Worm (Caenorhabditis elegans): Measurements from ENCODE around the gene F40A3.2.

The F40A3.2 gene

ce11 chrV:7855382-7855994, 23.2 kb upstream of the F40A3.2 start, which contains the start of gene C37C3.2 (continued):
- TF ChIP-seq ceh-82 (tag; optimal IDR thresholded peaks at IDR 0.05) (no peak), Y75B8A.6 (GFP tag; IDR thresholded peaks at IDR 0.05) (no peak), rbr-2 (tag; optimal IDR thresholded peaks at IDR 0.05) (no peak), Y48G9A.11 (GFP tag; IDR thresholded peaks at IDR 0.05) (no peak), ama-1 (optimal IDR thresholded peaks at IDR 0.05) (no peak), arid-1 (GFP tag; conservative IDR thresholded peaks at IDR 0.05) (0 out of 2 replicates have a peak, but pooled peaks have one; percentile 15), set-16 (GFP tag; IDR thresholded peaks at IDR 0.05) (no peak), T20F7.1 (GFP tag; optimal IDR thresholded peaks at IDR 0.05) (peak; percentile 34), duxl-1 (tag; optimal IDR thresholded peaks at IDR 0.05; ENCODE audit: poor library complexity) (peak; percentile 19), lin-29 (GFP tag; IDR thresholded peaks at IDR 0.05) (no peak), T26A8.4 (GFP tag; IDR thresholded peaks at IDR 0.05) (no peak), ceh-32 (tag; optimal IDR thresholded peaks at IDR 0.05; ENCODE audit: poor library complexity) (no peak), daf-16 (GFP tag; optimal IDR thresholded peaks at IDR 0.05) (no peak), daf-16 (tag; optimal IDR thresholded peaks at IDR 0.05) (peak; percentile 8), ztf-7 (tag; optimal IDR thresholded peaks at IDR 0.05) (no peak), F49E8.2 (tag; optimal IDR thresholded peaks at IDR 0.05; ENCODE audit: borderline replicate concordance) (no peak), hif-1 (tag; optimal IDR thresholded peaks at IDR 0.05) (no peak), zip-11 (GFP tag; IDR thresholded peaks at IDR 0.05) (no peak), lim-7 (GFP tag; IDR thresholded peaks at IDR 0.05) (no peak), D1046.2 (GFP tag; IDR thresholded peaks at IDR 0.05) (no peak), dmd-9 (GFP tag; IDR thresholded peaks at IDR 0.05) (no peak), lir-3 (tag; optimal IDR thresholded peaks at IDR 0.05) (no peak), nhr-10 (tag; optimal IDR thresholded peaks at IDR 0.05) (no peak), lsy-2 (tag; optimal IDR thresholded peaks at IDR 0.05) (no peak), F26F4.8 (GFP tag; conservative IDR thresholded peaks at IDR 0.05) (no peak), zfp-2 (tag; optimal IDR thresholded peaks at IDR 0.05) (no peak), snpc-4 (tag; optimal IDR thresholded peaks at IDR 0.05) (no peak), F37D6.2 (tag; optimal IDR thresholded peaks at IDR 0.05) (no peak), lin-1 (GFP tag; IDR thresholded peaks at IDR 0.05) (no peak), F44E2.7 (GFP tag; IDR thresholded peaks at IDR 0.05) (0 out of 2 replicates have a peak, but pooled peaks have one; percentile 54), nhr-42 (GFP tag; IDR thresholded peaks at IDR 0.05) (no peak), zfp-3 (GFP tag; conservative IDR thresholded peaks at IDR 0.05) (no peak), daf-12 (tag; optimal IDR thresholded peaks at IDR 0.05) (no peak), spr-1 (tag; optimal IDR thresholded peaks at IDR 0.05) (peak; percentile 2), ztf-11 (tag; optimal IDR thresholded peaks at IDR 0.05) (no peak), hmg-1.1 (GFP tag; IDR thresholded peaks at IDR 0.05) (no peak), nhr-6 (tag; optimal IDR thresholded peaks at IDR 0.05) (no peak), dpl-1 (GFP tag; optimal IDR thresholded peaks at IDR 0.05) (no peak), ceh-62 (tag; optimal IDR thresholded peaks at IDR 0.05) (no peak), hlh-30 (tag; optimal IDR thresholded peaks at IDR 0.05; ENCODE audit: insufficient read depth) (peak; percentile 8), ceh-28 (tag; optimal IDR thresholded peaks at IDR 0.05) (no peak), dmd-8 (GFP tag; IDR thresholded peaks at IDR 0.05) (no peak), R02D3.7 (tag; optimal IDR thresholded peaks at IDR 0.05) (no peak)

ce11 chrV:7856641-7857040, 22.1 kb upstream of the F40A3.2 start:
- no peak for TF ChIP-seq pqm-1 (tag; optimal IDR thresholded peaks at IDR 0.05)
- TF ChIP-seq set-16 (GFP tag; IDR thresholded peaks at IDR 0.05), result peak; percentile 38; the same call in 1 of the 2 replicates
